Worm (Caenorhabditis elegans): ENCODE data around the gene Y57G11B.5.
"Not testable (repeated sequence)": the region's sequence is repeated elsewhere in the genome, so short reads cannot be mapped to it uniquely, and the experiment has no call there.

The Y57G11B.5 gene

ce11 chrIV:14574282-14574869, at the start of gene Y57G11B.5, which contains the start of gene Y57G11B.3:
Gene Y57G11B.5, plus strand, starts transcription at chrIV:14574819.
Gene Y57G11B.3, minus strand, starts transcription at chrIV:14574382.
- TF ChIP-seq him-1 (tag; optimal IDR thresholded peaks at IDR 0.05) (no peak), W03F9.2 (tag; optimal IDR thresholded peaks at IDR 0.05) (no peak), dao-5 (tag; optimal IDR thresholded peaks at IDR 0.05) (no peak)

ce11 chrIV:14528718-14529117, 45.9 kb upstream of the Y57G11B.5 start, which contains the start of gene T27E7.3:
Gene T27E7.3, plus strand, starts transcription at chrIV:14529018.
- TF ChIP-seq him-1 (tag; optimal IDR thresholded peaks at IDR 0.05): no peak
- TF ChIP-seq W03F9.2 (tag; optimal IDR thresholded peaks at IDR 0.05): no peak
- TF ChIP-seq dao-5 (tag; optimal IDR thresholded peaks at IDR 0.05): no peak

- TF ChIP-seq W03F9.2 (tag; optimal IDR thresholded peaks at IDR 0.05): no peak
- no peak for TF ChIP-seq dao-5 (tag; optimal IDR thresholded peaks at IDR 0.05)
- TF ChIP-seq him-1 (tag; optimal IDR thresholded peaks at IDR 0.05): no peak
Measured at ce11 chrIV:14530031-14530430, 44.6 kb upstream of the Y57G11B.5 start.

ce11 chrIV:14532366-14532765, 42.3 kb upstream of the Y57G11B.5 start:
- TF ChIP-seq him-1 (tag; optimal IDR thresholded peaks at IDR 0.05) (no peak), W03F9.2 (tag; optimal IDR thresholded peaks at IDR 0.05) (no peak), dao-5 (tag; optimal IDR thresholded peaks at IDR 0.05) (no peak)

ce11 chrIV:14534967-14535366, 39.7 kb upstream of the Y57G11B.5 start, which contains the start of gene T27E7.4:
Gene T27E7.4, minus strand, starts transcription at chrIV:14535067.
- TF ChIP-seq W03F9.2 (tag; optimal IDR thresholded peaks at IDR 0.05) (no peak), dao-5 (tag; optimal IDR thresholded peaks at IDR 0.05) (no peak), him-1 (tag; optimal IDR thresholded peaks at IDR 0.05) (no peak)

- no peak for TF ChIP-seq him-1 (tag; optimal IDR thresholded peaks at IDR 0.05)
- no peak for TF ChIP-seq W03F9.2 (tag; optimal IDR thresholded peaks at IDR 0.05)
- TF ChIP-seq dao-5 (tag; optimal IDR thresholded peaks at IDR 0.05): no peak
Measured at ce11 chrIV:14536911-14537310, 37.7 kb upstream of the Y57G11B.5 start, which contains the start of gene T27E7.5. Gene T27E7.5, plus strand, starts transcription at chrIV:14537163.

ce11 chrIV:14542517-14542916, 32.1 kb upstream of the Y57G11B.5 start, which contains the start of gene pals-29:
Gene pals-29, minus strand, starts transcription at chrIV:14542617.
- TF ChIP-seq him-1 (tag; optimal IDR thresholded peaks at IDR 0.05) (no peak), W03F9.2 (tag; optimal IDR thresholded peaks at IDR 0.05) (no peak), dao-5 (tag; optimal IDR thresholded peaks at IDR 0.05) (no peak)

- no peak for TF ChIP-seq dao-5 (tag; optimal IDR thresholded peaks at IDR 0.05)
- TF ChIP-seq W03F9.2 (tag; optimal IDR thresholded peaks at IDR 0.05): no peak
- TF ChIP-seq him-1 (tag; optimal IDR thresholded peaks at IDR 0.05): no peak
Measured at ce11 chrIV:14547292-14547691, 27.3 kb upstream of the Y57G11B.5 start.

ce11 chrIV:14549308-14549707, 25.3 kb upstream of the Y57G11B.5 start, which contains the start of gene T27E7.9:
Gene T27E7.9, minus strand, starts transcription at chrIV:14549408.
- TF ChIP-seq dao-5 (tag; optimal IDR thresholded peaks at IDR 0.05): no peak
- TF ChIP-seq W03F9.2 (tag; optimal IDR thresholded peaks at IDR 0.05): no peak
- TF ChIP-seq him-1 (tag; optimal IDR thresholded peaks at IDR 0.05): no peak

- not testable (repeated sequence) for TF ChIP-seq dao-5, W03F9.2, him-1 (tag; optimal IDR thresholded peaks at IDR 0.05)
Measured at ce11 chrIV:14551870-14552269, 22.7 kb upstream of the Y57G11B.5 start, which contains the start of gene pals-30. Gene pals-30, minus strand, starts transcription at chrIV:14551970.

ce11 chrIV:14554788-14555187, 19.8 kb upstream of the Y57G11B.5 start, which contains the start of gene Y57G11B.6:
Gene Y57G11B.6, minus strand, starts transcription at chrIV:14554888.
- TF ChIP-seq him-1 (tag; optimal IDR thresholded peaks at IDR 0.05) (no peak), dao-5 (tag; optimal IDR thresholded peaks at IDR 0.05) (no peak), W03F9.2 (tag; optimal IDR thresholded peaks at IDR 0.05) (no peak)

- TF ChIP-seq dao-5 (tag; optimal IDR thresholded peaks at IDR 0.05): no peak
- no peak for TF ChIP-seq him-1 (tag; optimal IDR thresholded peaks at IDR 0.05)
- TF ChIP-seq W03F9.2 (tag; optimal IDR thresholded peaks at IDR 0.05): no peak
Measured at ce11 chrIV:14557642-14558041, 17.0 kb upstream of the Y57G11B.5 start.

ce11 chrIV:14559267-14559666, 15.4 kb upstream of the Y57G11B.5 start:
- TF ChIP-seq W03F9.2 (tag; optimal IDR thresholded peaks at IDR 0.05) (no peak), dao-5 (tag; optimal IDR thresholded peaks at IDR 0.05) (no peak), him-1 (tag; optimal IDR thresholded peaks at IDR 0.05) (no peak)

- no peak for TF ChIP-seq dao-5 (tag; optimal IDR thresholded peaks at IDR 0.05)
- no peak for TF ChIP-seq W03F9.2 (tag; optimal IDR thresholded peaks at IDR 0.05)
- TF ChIP-seq him-1 (tag; optimal IDR thresholded peaks at IDR 0.05): no peak
Measured at ce11 chrIV:14561677-14562076, 12.9 kb upstream of the Y57G11B.5 start.

Data from whole organism, L4/young adult.